Fruit fly (Drosophila melanogaster) whole organism, embryonic: ENCODE measurements around the gene L2HGDH.

Experiments used
- ATbp ChIP-seq: fragments of 200-800 bp; sonication (Bioruptor generic); optimal IDR thresholded peaks from 2 replicates; lab custom pipeline; 2017; ENCODE audit warnings: missing biosample characterization, mild to moderate bottlenecking, missing genetic modification characterization, missing genetic modification reagents
- Adf1 ChIP-seq: fragments of 200-800 bp; sonication (Bioruptor generic); IDR thresholded peaks from 2 replicates; pipeline ENCODE4 v1.3.6; 2022; ENCODE audit warnings: missing biosample characterization, missing genetic modification characterization
- CG10654 ChIP-seq: fragments of 200-800 bp; sonication (Bioruptor generic); optimal IDR thresholded peaks from 2 replicates; lab custom pipeline; 2016; ENCODE audit warnings: missing biosample characterization, missing genetic modification characterization
- CG11696 ChIP-seq: fragments of 200-800 bp; sonication (Bioruptor generic); IDR thresholded peaks from 2 replicates; pipeline ENCODE4 v1.3.6; 2022; ENCODE audit warnings: missing biosample characterization, missing genetic modification characterization
- CG12155 ChIP-seq: fragments of 200-800 bp; sonication (Bioruptor generic); optimal IDR thresholded peaks from 3 replicates; lab custom pipeline; 2016; ENCODE audit warnings: missing biosample characterization, missing genetic modification characterization
- CG12236 ChIP-seq: fragments of 200-800 bp; sonication (Bioruptor generic); optimal IDR thresholded peaks from 2 replicates; lab custom pipeline; 2016; ENCODE audit warnings: missing biosample characterization, missing genetic modification characterization
- CG12744 ChIP-seq: fragments of 200-800 bp; sonication (Bioruptor generic); optimal IDR thresholded peaks from 2 replicates; lab custom pipeline; 2016; ENCODE audit warnings: missing biosample characterization, missing genetic modification characterization
- CG14860 ChIP-seq: fragments of 200-800 bp; sonication (Bioruptor generic); IDR thresholded peaks from 3 replicates; pipeline ENCODE4 v1.3.6; 2022; ENCODE audit warnings: missing biosample characterization, missing genetic modification characterization; ENCODE audit not compliant: partially characterized antibody
- CG17328 ChIP-seq: fragments of 200-800 bp; sonication (Bioruptor generic); IDR thresholded peaks from 2 replicates; pipeline ENCODE4 v1.3.6; 2022; ENCODE audit warnings: missing biosample characterization, missing genetic modification characterization
- CG17912 ChIP-seq: fragments of 200-800 bp; sonication (Bioruptor generic); optimal IDR thresholded peaks from 2 replicates; lab custom pipeline; 2018; ENCODE audit warnings: missing biosample characterization, mild to moderate bottlenecking, missing genetic modification characterization
- CG1792 ChIP-seq: fragments of 200-800 bp; sonication (Bioruptor generic); optimal IDR thresholded peaks from 2 replicates; lab custom pipeline; 2016; ENCODE audit warnings: missing biosample characterization, missing genetic modification characterization
- CG2678 ChIP-seq: fragments of 200-800 bp; sonication (Bioruptor generic); optimal IDR thresholded peaks from 3 replicates; lab custom pipeline; 2019; ENCODE audit warnings: missing biosample characterization, mild to moderate bottlenecking, missing genetic modification characterization, moderate library complexity
- CG30403 ChIP-seq: fragments of 200-800 bp; sonication (Bioruptor generic); optimal IDR thresholded peaks from 3 replicates; lab custom pipeline; 2016; ENCODE audit warnings: missing biosample characterization, missing genetic modification characterization
- CG3407 ChIP-seq: fragments of 200-800 bp; sonication (Bioruptor generic); optimal IDR thresholded peaks from 2 replicates; lab custom pipeline; 2018; ENCODE audit warnings: missing biosample characterization, mild to moderate bottlenecking, missing genetic modification characterization
- CG3847 ChIP-seq: fragments of 200-800 bp; sonication (Bioruptor generic); IDR thresholded peaks from 2 replicates; pipeline ENCODE4 v1.3.6; 2022; ENCODE audit warnings: missing biosample characterization, missing genetic modification characterization
- CG6683 ChIP-seq: fragments of 200-800 bp; sonication (Bioruptor generic); optimal IDR thresholded peaks from 2 replicates; lab custom pipeline; 2017; ENCODE audit warnings: missing biosample characterization, mild to moderate bottlenecking, missing genetic modification characterization, missing genetic modification reagents
- CG8944 ChIP-seq: fragments of 200-800 bp; sonication (Bioruptor generic); optimal IDR thresholded peaks from 3 replicates; lab custom pipeline; 2016; ENCODE audit warnings: missing biosample characterization, missing genetic modification characterization
- CG9797 ChIP-seq: fragments of 200-800 bp; sonication (Bioruptor generic); optimal IDR thresholded peaks from 3 replicates; lab custom pipeline; 2018; ENCODE audit warnings: missing biosample characterization, mild to moderate bottlenecking, missing genetic modification characterization
- D ChIP-seq, 2 experiments: fragments of 200-800 bp in 1 of 2; fragments of >200 bp in 1 of 2; sonication (Bioruptor generic) in 1 of 2; optimal IDR thresholded peaks; 2 replicates in 1 of 2; 3 replicates in 1 of 2; lab custom pipeline; 2017; ENCODE audit warnings: mild to moderate bottlenecking in 1 of 2, missing biosample characterization in 1 of 2, missing genetic modification characterization in 1 of 2, missing genetic modification reagents in 1 of 2
- Doc3 ChIP-seq: fragments of 200-800 bp; sonication (Bioruptor generic); IDR thresholded peaks from 3 replicates; pipeline ENCODE4 v1.3.6; 2022; ENCODE audit warnings: missing biosample characterization, missing genetic modification characterization; ENCODE audit not compliant: partially characterized antibody
- Ets65A ChIP-seq: fragments of 200-800 bp; sonication (Bioruptor generic); peaks from one replicate; lab custom pipeline; 2016; ENCODE audit warnings: missing biosample characterization, missing genetic modification characterization
- Gug ChIP-seq: fragments of 200-800 bp; sonication (Bioruptor generic); IDR thresholded peaks from 4 replicates; pipeline ENCODE4 v1.3.6; 2022; ENCODE audit warnings: missing biosample characterization, missing genetic modification characterization
- HLH4C ChIP-seq: fragments of 200-800 bp; sonication (Bioruptor generic); IDR thresholded peaks from 3 replicates; pipeline ENCODE4 v1.3.6; 2022; ENCODE audit warnings: missing biosample characterization, missing genetic modification characterization; ENCODE audit not compliant: partially characterized antibody
- Hr3 ChIP-seq: fragments of 200-800 bp; sonication (Bioruptor generic); optimal IDR thresholded peaks from 3 replicates; lab custom pipeline; 2016; ENCODE audit warnings: missing biosample characterization, missing genetic modification characterization
- Kr ChIP-seq: fragments of 200-800 bp; sonication (Bioruptor generic); optimal IDR thresholded peaks from 2 replicates; lab custom pipeline; 2017; ENCODE audit warnings: missing biosample characterization, mild to moderate bottlenecking, missing genetic modification characterization
- Lim3 ChIP-seq: fragments of 200-800 bp; sonication (Bioruptor generic); IDR thresholded peaks from 2 replicates; pipeline ENCODE4 v1.3.6; 2022; ENCODE audit warnings: missing biosample characterization, missing genetic modification characterization
- MTF-1 ChIP-seq: fragments of 200-800 bp; sonication (Bioruptor generic); optimal IDR thresholded peaks from 2 replicates; lab custom pipeline; 2018; ENCODE audit warnings: missing biosample characterization, mild to moderate bottlenecking, missing genetic modification characterization, borderline replicate concordance
- NC2β ChIP-seq: fragments of 200-800 bp; sonication (Bioruptor generic); optimal IDR thresholded peaks from 2 replicates; lab custom pipeline; 2016; ENCODE audit warnings: missing biosample characterization, missing genetic modification characterization
- Nf-YA ChIP-seq: fragments of 200-800 bp; sonication (Bioruptor generic); IDR thresholded peaks from 2 replicates; pipeline ENCODE4 v1.3.6; 2022; ENCODE audit warnings: missing biosample characterization, missing genetic modification characterization
- PHDP ChIP-seq: fragments of 200-800 bp; sonication (Bioruptor generic); optimal IDR thresholded peaks from 3 replicates; lab custom pipeline; 2018; ENCODE audit warnings: missing biosample characterization, mild to moderate bottlenecking, missing genetic modification characterization, moderate library complexity
- Rfx ChIP-seq: fragments of 200-800 bp; sonication (Bioruptor generic); IDR thresholded peaks from 2 replicates; pipeline ENCODE4 v1.3.6; 2022; ENCODE audit warnings: missing biosample characterization, missing genetic modification characterization
- Tbp ChIP-seq: fragments of >200 bp; optimal IDR thresholded peaks from 2 replicates; lab custom pipeline; 2018; ENCODE audit warnings: missing biosample characterization, missing genetic modification characterization
- Vsx1 ChIP-seq: fragments of 200-800 bp; sonication (Bioruptor generic); optimal IDR thresholded peaks from 2 replicates; lab custom pipeline; 2017; ENCODE audit warnings: missing biosample characterization, mild to moderate bottlenecking, missing genetic modification characterization, missing genetic modification reagents
- ash1 ChIP-seq: fragments of 200-800 bp; sonication (Bioruptor generic); optimal IDR thresholded peaks from 2 replicates; lab custom pipeline; 2018; ENCODE audit warnings: missing biosample characterization, mild to moderate bottlenecking, missing genetic modification characterization
- bigmax ChIP-seq: fragments of 200-800 bp; sonication (Bioruptor generic); optimal IDR thresholded peaks from 2 replicates; lab custom pipeline; 2018; ENCODE audit warnings: missing biosample characterization, mild to moderate bottlenecking, missing genetic modification characterization
- dan ChIP-seq: fragments of 200-800 bp; sonication (Bioruptor generic); IDR thresholded peaks from 2 replicates; pipeline ENCODE4 v1.3.6; 2022; ENCODE audit warnings: missing biosample characterization, missing genetic modification characterization
- fu2 ChIP-seq: fragments of 200-800 bp; sonication (Bioruptor generic); optimal IDR thresholded peaks from 2 replicates; lab custom pipeline; 2016; ENCODE audit warnings: missing biosample characterization, missing genetic modification characterization
- ken ChIP-seq: fragments of 200-800 bp; sonication (Bioruptor generic); IDR thresholded peaks from 3 replicates; pipeline ENCODE4 v1.3.6; 2022; ENCODE audit warnings: missing biosample characterization, missing genetic modification characterization
- lmd ChIP-seq: fragments of 200-800 bp; sonication (Bioruptor generic); IDR thresholded peaks from 2 replicates; pipeline ENCODE4 v1.3.6; 2022; ENCODE audit warnings: missing biosample characterization, missing genetic modification characterization
- peb ChIP-seq: fragments of 200-800 bp; sonication (Bioruptor generic); IDR thresholded peaks from 2 replicates; pipeline ENCODE4 v1.3.6; 2022; ENCODE audit warnings: missing biosample characterization, missing genetic modification characterization
- pfk ChIP-seq: fragments of 200-800 bp; sonication (Bioruptor generic); optimal IDR thresholded peaks from 2 replicates; lab custom pipeline; 2018; ENCODE audit warnings: missing biosample characterization, mild to moderate bottlenecking, missing genetic modification characterization, moderate library complexity
- pum ChIP-seq: fragments of 200-800 bp; sonication (Bioruptor generic); optimal IDR thresholded peaks from 2 replicates; lab custom pipeline; 2016; ENCODE audit warnings: missing biosample characterization, missing genetic modification characterization
- pzg ChIP-seq: fragments of 200-800 bp; sonication (Bioruptor generic); optimal IDR thresholded peaks from 3 replicates; lab custom pipeline; 2018; ENCODE audit warnings: missing biosample characterization, mild to moderate bottlenecking, missing genetic modification characterization, moderate library complexity
- scrt ChIP-seq: fragments of 200-800 bp; sonication (Bioruptor generic); optimal IDR thresholded peaks from 2 replicates; lab custom pipeline; 2018; ENCODE audit warnings: missing biosample characterization, mild to moderate bottlenecking, missing genetic modification characterization, moderate library complexity
- slou ChIP-seq: fragments of 200-800 bp; sonication (Bioruptor generic); optimal IDR thresholded peaks from 3 replicates; lab custom pipeline; 2016; ENCODE audit warnings: missing biosample characterization, missing genetic modification characterization
- slp2 ChIP-seq: fragments of 200-800 bp; sonication (Bioruptor generic); optimal IDR thresholded peaks from 2 replicates; lab custom pipeline; 2016; ENCODE audit warnings: missing biosample characterization, missing genetic modification characterization
- sna ChIP-seq: fragments of 200-800 bp; sonication (Bioruptor generic); IDR thresholded peaks from 2 replicates; pipeline ENCODE4 v1.3.6; 2022; ENCODE audit warnings: missing biosample characterization, missing genetic modification characterization; ENCODE audit not compliant: partially characterized antibody
- trh ChIP-seq: fragments of 200-800 bp; sonication (Bioruptor generic); optimal IDR thresholded peaks from 2 replicates; lab custom pipeline; 2016; ENCODE audit warnings: missing biosample characterization, missing genetic modification characterization
- ttk ChIP-seq: fragments of 200-800 bp; sonication (Bioruptor generic); IDR thresholded peaks from 2 replicates; pipeline ENCODE4 v2.1.2; 2022; ENCODE audit warnings: missing biosample characterization, missing genetic modification characterization
- wek ChIP-seq: fragments of 200-800 bp; sonication (Bioruptor generic); optimal IDR thresholded peaks from 3 replicates; lab custom pipeline; 2018; ENCODE audit warnings: missing biosample characterization, mild to moderate bottlenecking, missing genetic modification characterization, moderate library complexity

Gene L2HGDH

DNA sequence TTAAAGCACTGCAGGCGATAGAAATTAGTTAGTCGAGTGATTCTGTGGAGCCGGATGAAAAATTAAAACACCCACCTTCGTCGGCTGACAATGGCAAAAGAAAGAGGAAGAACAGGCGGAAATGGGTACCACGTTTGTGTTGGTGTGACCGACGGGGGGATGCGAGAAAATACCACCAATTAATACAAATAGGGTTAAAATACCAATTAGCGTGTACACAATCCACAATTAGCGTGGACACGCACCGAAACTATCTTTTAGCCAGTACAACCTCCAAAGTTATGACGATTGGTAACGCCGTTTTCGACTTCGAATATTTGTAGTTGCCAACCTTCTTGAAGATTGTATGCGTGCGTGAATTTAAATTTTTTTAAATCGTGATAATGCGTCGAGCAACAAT lies 34.9 kb upstream of the L2HGDH start, which contains the start of gene RpL30 (continued):
- peak; percentile 74 for TF ChIP-seq ttk
- peak; percentile 100 for TF ChIP-seq pzg (GFP tag; lab: Kevin White, UChicago)
- peak; percentile 84 for TF ChIP-seq slp2 (GFP tag; lab: Kevin White, UChicago)
- TF ChIP-seq Rfx (GFP tag; lab: Robert Waterston, UW), result peak; percentile 93
- TF ChIP-seq CG9797 (GFP tag; lab: Kevin White, UChicago), result peak; percentile 100
- TF ChIP-seq Adf1, result peak; percentile 72
- peak; percentile 90 for TF ChIP-seq Vsx1 (GFP tag; lab: Kevin White, UChicago)
- TF ChIP-seq CG10654 (GFP tag; lab: Kevin White, UChicago), result peak; percentile 80
- peak; percentile 80 for TF ChIP-seq trh
- TF ChIP-seq CG2678, result peak; percentile 82
- peak; percentile 88 for TF ChIP-seq ken (GFP tag; lab: Robert Waterston, UW)
- TF ChIP-seq ATbp, result peak; percentile 91
- peak; percentile 92 for TF ChIP-seq scrt (GFP tag; lab: Kevin White, UChicago)
- peak; percentile 56 for TF ChIP-seq Tbp (GFP tag; lab: Kevin White, UChicago)
- TF ChIP-seq bigmax, result peak; percentile 89
- peak; percentile 20; the same call in 1 of the 3 replicates for TF ChIP-seq HLH4C (GFP tag; lab: Robert Waterston, UW)
- TF ChIP-seq ash1 (GFP tag; lab: Kevin White, UChicago), result peak; percentile 95
- TF ChIP-seq CG11696 (GFP tag; lab: Robert Waterston, UW), result no peak; the same call in 1 of the 2 replicates
- TF ChIP-seq Kr (GFP tag; lab: Kevin White, UChicago), result peak; percentile 94
- peak; percentile 77 for TF ChIP-seq fu2 (GFP tag; lab: Kevin White, UChicago)
- TF ChIP-seq CG14860 (GFP tag; lab: Robert Waterston, UW), result no peak
- peak; percentile 90 for TF ChIP-seq CG3407 (GFP tag; lab: Kevin White, UChicago)
- TF ChIP-seq wek (GFP tag; lab: Kevin White, UChicago), result peak; percentile 90
- TF ChIP-seq Nf-YA (GFP tag; lab: Robert Waterston, UW), result peak; percentile 79; the same call in 1 of the 2 replicates
- peak; percentile 92 for TF ChIP-seq CG17328
- peak; percentile 96 for TF ChIP-seq CG3847 (GFP tag; lab: Robert Waterston, UW)
- TF ChIP-seq MTF-1, result peak; percentile 97
- peak; percentile 85 for TF ChIP-seq CG12236
- peak; percentile 92 for TF ChIP-seq CG6683
- peak; percentile 72 for TF ChIP-seq lmd
- TF ChIP-seq D (optimal IDR thresholded peaks at IDR 0.05; lab: Kevin White, UChicago), result no peak
- TF ChIP-seq D (GFP tag; optimal IDR thresholded peaks at IDR 0.05; lab: Kevin White, UChicago), result peak; percentile 83
- TF ChIP-seq CG12155 (GFP tag; lab: Kevin White, UChicago), result peak; percentile 68
- peak; percentile 49; the same call in 3 of the 4 replicates for TF ChIP-seq Gug (GFP tag; lab: Robert Waterston, UW)
- no peak for TF ChIP-seq dan (GFP tag; lab: Robert Waterston, UW)
- TF ChIP-seq Hr3 (GFP tag; lab: Kevin White, UChicago), result peak; percentile 51
- no peak for TF ChIP-seq Lim3 (GFP tag; lab: Robert Waterston, UW)
- TF ChIP-seq sna (GFP tag; lab: Robert Waterston, UW), result peak; percentile 19; the same call in 1 of the 2 replicates
- TF ChIP-seq peb (GFP tag; lab: Robert Waterston, UW), result peak; percentile 42; the same call in 1 of the 2 replicates
- peak; percentile 99 for TF ChIP-seq Ets65A (GFP tag; lab: Kevin White, UChicago)
- TF ChIP-seq slou (GFP tag; lab: Kevin White, UChicago), result peak; percentile 77
- TF ChIP-seq PHDP (tag; lab: Kevin White, UChicago), result peak; percentile 92
- TF ChIP-seq CG8944 (GFP tag; lab: Kevin White, UChicago), result peak; percentile 73
- peak; percentile 26; the same call in 1 of the 3 replicates for TF ChIP-seq Doc3 (GFP tag; lab: Robert Waterston, UW)
- peak; percentile 72 for TF ChIP-seq CG30403
- TF ChIP-seq pfk (GFP tag; lab: Kevin White, UChicago), result peak; percentile 83
- TF ChIP-seq NC2β (GFP tag; lab: Kevin White, UChicago), result peak; percentile 99
- peak; percentile 80 for TF ChIP-seq pum (GFP tag; lab: Kevin White, UChicago)
- TF ChIP-seq CG17912 (GFP tag; lab: Kevin White, UChicago), result peak; percentile 95
- peak; percentile 83 for TF ChIP-seq CG1792 (GFP tag; lab: Kevin White, UChicago)
- peak; percentile 88 for TF ChIP-seq CG12744 (GFP tag; lab: Kevin White, UChicago)
